Worm (Caenorhabditis elegans) whole organism, L1 larva: ENCODE measurements around the gene jun-1.

Experiments
- F16B12.6 ChIP-seq: fragments of 150-350 bp; optimal IDR thresholded peaks from 2 replicates; lab custom pipeline; 2014; ENCODE audit warnings: missing biosample characterization, missing genetic modification characterization
- aha-1 ChIP-seq: fragments of 150-350 bp; optimal IDR thresholded peaks from 2 replicates; lab custom pipeline; 2014; ENCODE audit warnings: missing biosample characterization, missing genetic modification characterization
- alr-1 ChIP-seq: fragments of 200-800 bp; sonication (Bioruptor generic); optimal IDR thresholded peaks from 2 replicates; lab custom pipeline; 2018; ENCODE audit warnings: borderline replicate concordance, mild to moderate bottlenecking, missing genetic modification characterization, missing compliant biosample characterization
- blmp-1 ChIP-seq: fragments of 150-350 bp; optimal IDR thresholded peaks from 2 replicates; lab custom pipeline; 2014; ENCODE audit warnings: missing biosample characterization, missing genetic modification characterization
- ceh-90 ChIP-seq: sonication (generic microtip); optimal IDR thresholded peaks from 2 replicates; lab custom pipeline; 2016; ENCODE audit warnings: missing genetic modification characterization, missing compliant biosample characterization
- dpl-1 ChIP-seq, 3 experiments: fragments of 150-350 bp in 2 of 3; sonication (generic microtip) in 1 of 3; optimal IDR thresholded peaks; 2 replicates each; lab custom pipeline; 2014 to 2017; ENCODE audit warnings: missing biosample characterization in 3 of 3, missing genetic modification characterization in 3 of 3, missing genetic modification reagents in 3 of 3
- efl-1 ChIP-seq, 4 experiments: fragments of 150-350 bp; optimal IDR thresholded peaks in 3 of 4; peaks in 1 of 4; 1 replicate in 1 of 4; 2 replicates in 3 of 4; lab custom pipeline; 2014; ENCODE audit warnings: missing biosample characterization in 2 of 4, missing genetic modification characterization in 2 of 4, missing genetic modification reagents in 2 of 4
- efl-3 ChIP-seq: fragments of 200-800 bp; sonication (Bioruptor generic); optimal IDR thresholded peaks from 2 replicates; lab custom pipeline; 2018; ENCODE audit warnings: mild to moderate bottlenecking, missing genetic modification characterization, missing compliant biosample characterization
- elt-2 ChIP-seq: sonication (generic microtip); optimal IDR thresholded peaks from 2 replicates; lab custom pipeline; 2016; ENCODE audit warnings: missing genetic modification characterization, mild to moderate bottlenecking, inconsistent platforms, missing compliant biosample characterization, missing genetic modification reagents
- elt-3 ChIP-seq, 6 experiments: fragments of 150-350 bp in 1 of 6; sonication (generic microtip); optimal IDR thresholded peaks; 2 replicates each; lab custom pipeline; 2017 to 2018; ENCODE audit warnings: missing biosample characterization in 6 of 6, missing genetic modification characterization in 6 of 6, inconsistent platforms in 1 of 6
- fkh-10 ChIP-seq: sonication (generic microtip); optimal IDR thresholded peaks from 2 replicates; lab custom pipeline; 2017; ENCODE audit warnings: missing biosample characterization, missing genetic modification reagents, missing genetic modification characterization
- fkh-4 ChIP-seq: sonication (generic microtip); optimal IDR thresholded peaks from 2 replicates; lab custom pipeline; 2016; ENCODE audit warnings: missing compliant biosample characterization, missing genetic modification characterization, borderline replicate concordance
- fkh-8 ChIP-seq: sonication (generic microtip); optimal IDR thresholded peaks from 2 replicates; lab custom pipeline; 2016; ENCODE audit warnings: mild to moderate bottlenecking, missing genetic modification characterization, missing compliant biosample characterization
- hlh-17 ChIP-seq: fragments of 200-800 bp; sonication (Bioruptor generic); optimal IDR thresholded peaks from 2 replicates; lab custom pipeline; 2018; ENCODE audit warnings: missing genetic modification characterization, mild to moderate bottlenecking, missing compliant biosample characterization, moderate library complexity, borderline replicate concordance
- hlh-4 ChIP-seq: sonication (generic microtip); optimal IDR thresholded peaks from 2 replicates; lab custom pipeline; 2016; ENCODE audit warnings: mild to moderate bottlenecking, missing genetic modification characterization, missing compliant biosample characterization
- isw-1 ChIP-seq: fragments of 200-800 bp; sonication (Bioruptor generic); IDR thresholded peaks from 2 replicates; pipeline ENCODE4 v1.3.6; 2022; ENCODE audit warnings: missing genetic modification characterization, missing compliant biosample characterization
- lin-13 ChIP-seq: fragments of 150-350 bp; optimal IDR thresholded peaks from 2 replicates; lab custom pipeline; 2014; ENCODE audit warnings: missing biosample characterization, missing genetic modification reagents, missing genetic modification characterization
- lin-14 ChIP-seq: fragments of 200-800 bp; sonication (Bioruptor generic); optimal IDR thresholded peaks from 2 replicates; lab custom pipeline; 2018; ENCODE audit warnings: mild to moderate bottlenecking, missing genetic modification characterization, moderate library complexity, missing compliant biosample characterization
- lin-15B ChIP-seq: fragments of 150-350 bp; sonication (generic microtip); optimal IDR thresholded peaks from 3 replicates; lab custom pipeline; 2014; ENCODE audit warnings: missing biosample characterization, missing genetic modification characterization
- lin-35 ChIP-seq, 2 experiments: fragments of 150-350 bp; optimal IDR thresholded peaks; 2 replicates each; lab custom pipeline; 2014; ENCODE audit warnings: missing biosample characterization in 2 of 2, missing genetic modification characterization in 2 of 2, missing genetic modification reagents in 2 of 2
- mab-9 ChIP-seq: fragments of 200-800 bp; sonication (Bioruptor generic); IDR thresholded peaks from 2 replicates; pipeline ENCODE4 v1.3.6; 2022; ENCODE audit warnings: missing genetic modification reagents, missing genetic modification characterization, missing compliant biosample characterization
- mef-2 ChIP-seq: fragments of 150-350 bp; optimal IDR thresholded peaks from 2 replicates; lab custom pipeline; 2014; ENCODE audit warnings: missing biosample characterization, missing genetic modification characterization
- nhr-19 ChIP-seq: fragments of 200-800 bp; sonication (Bioruptor generic); conservative IDR thresholded peaks from 2 replicates; pipeline ENCODE4 v1.3.6; 2022; ENCODE audit warnings: missing genetic modification characterization, missing compliant biosample characterization
- nhr-47 ChIP-seq: sonication (generic microtip); optimal IDR thresholded peaks from 2 replicates; lab custom pipeline; 2016; ENCODE audit warnings: mild to moderate bottlenecking, missing genetic modification characterization, moderate library complexity, missing compliant biosample characterization
- nhr-71 ChIP-seq: sonication (generic microtip); optimal IDR thresholded peaks from 2 replicates; lab custom pipeline; 2016; ENCODE audit warnings: mild to moderate bottlenecking, missing genetic modification characterization, moderate library complexity, missing compliant biosample characterization
- nhr-85 ChIP-seq: sonication (generic microtip); peaks from one replicate; lab custom pipeline; 2016; ENCODE audit warnings: missing genetic modification characterization, inconsistent platforms, missing compliant biosample characterization
- nhr-90 ChIP-seq: sonication (generic microtip); optimal IDR thresholded peaks from 2 replicates; lab custom pipeline; 2016; ENCODE audit warnings: mild to moderate bottlenecking, missing genetic modification characterization, missing compliant biosample characterization; ENCODE audit not compliant: poor library complexity
- pag-3 ChIP-seq: sonication (generic microtip); optimal IDR thresholded peaks from 2 replicates; lab custom pipeline; 2017; ENCODE audit warnings: missing genetic modification characterization, mild to moderate bottlenecking, missing compliant biosample characterization, antibody characterized with exemption, borderline replicate concordance; ENCODE audit not compliant: insufficient read depth
- pax-3 ChIP-seq: fragments of 200-800 bp; sonication (Bioruptor generic); optimal IDR thresholded peaks from 2 replicates; lab custom pipeline; 2018; ENCODE audit warnings: mild to moderate bottlenecking, missing genetic modification characterization, moderate library complexity, missing compliant biosample characterization
- rnt-1 ChIP-seq: sonication (generic microtip); optimal IDR thresholded peaks from 2 replicates; lab custom pipeline; 2016; ENCODE audit warnings: mild to moderate bottlenecking, missing genetic modification characterization, moderate library complexity, missing compliant biosample characterization
- snu-23 ChIP-seq: sonication (generic microtip); optimal IDR thresholded peaks from 2 replicates; lab custom pipeline; 2016; ENCODE audit warnings: missing genetic modification characterization, missing compliant biosample characterization
- sox-4 ChIP-seq: sonication (generic microtip); optimal IDR thresholded peaks from 2 replicates; lab custom pipeline; 2016; ENCODE audit warnings: missing genetic modification characterization, missing compliant biosample characterization
- sptf-1 ChIP-seq: fragments of 150-350 bp; optimal IDR thresholded peaks from 2 replicates; lab custom pipeline; 2014; ENCODE audit warnings: missing biosample characterization, missing genetic modification characterization
- tlp-1 ChIP-seq: fragments of 150-350 bp; optimal IDR thresholded peaks from 2 replicates; lab custom pipeline; 2014; ENCODE audit warnings: missing biosample characterization, missing genetic modification characterization
- vab-15 ChIP-seq: sonication (generic microtip); optimal IDR thresholded peaks from 2 replicates; lab custom pipeline; 2017; ENCODE audit warnings: missing genotype, mild to moderate bottlenecking, missing genetic modification characterization, missing compliant biosample characterization
- zag-1 ChIP-seq: fragments of 150-350 bp; optimal IDR thresholded peaks from 2 replicates; lab custom pipeline; 2014; ENCODE audit warnings: missing biosample characterization, missing genetic modification characterization
- zip-4 ChIP-seq: fragments of 200-800 bp; sonication (Bioruptor generic); optimal IDR thresholded peaks from 2 replicates; lab custom pipeline; 2018; ENCODE audit warnings: mild to moderate bottlenecking, missing genetic modification characterization, moderate library complexity, missing compliant biosample characterization
- ztf-11 ChIP-seq, 2 experiments: sonication (generic microtip); optimal IDR thresholded peaks; 2 replicates each; lab custom pipeline; 2016 to 2017; ENCODE audit warnings: missing genetic modification characterization in 2 of 2, missing biosample characterization in 1 of 2, missing compliant biosample characterization in 1 of 2
- ztf-4 ChIP-seq: fragments of 150-350 bp; optimal IDR thresholded peaks from 2 replicates; lab custom pipeline; 2014; ENCODE audit warnings: missing biosample characterization, missing genetic modification characterization

The jun-1 gene

DNA sequence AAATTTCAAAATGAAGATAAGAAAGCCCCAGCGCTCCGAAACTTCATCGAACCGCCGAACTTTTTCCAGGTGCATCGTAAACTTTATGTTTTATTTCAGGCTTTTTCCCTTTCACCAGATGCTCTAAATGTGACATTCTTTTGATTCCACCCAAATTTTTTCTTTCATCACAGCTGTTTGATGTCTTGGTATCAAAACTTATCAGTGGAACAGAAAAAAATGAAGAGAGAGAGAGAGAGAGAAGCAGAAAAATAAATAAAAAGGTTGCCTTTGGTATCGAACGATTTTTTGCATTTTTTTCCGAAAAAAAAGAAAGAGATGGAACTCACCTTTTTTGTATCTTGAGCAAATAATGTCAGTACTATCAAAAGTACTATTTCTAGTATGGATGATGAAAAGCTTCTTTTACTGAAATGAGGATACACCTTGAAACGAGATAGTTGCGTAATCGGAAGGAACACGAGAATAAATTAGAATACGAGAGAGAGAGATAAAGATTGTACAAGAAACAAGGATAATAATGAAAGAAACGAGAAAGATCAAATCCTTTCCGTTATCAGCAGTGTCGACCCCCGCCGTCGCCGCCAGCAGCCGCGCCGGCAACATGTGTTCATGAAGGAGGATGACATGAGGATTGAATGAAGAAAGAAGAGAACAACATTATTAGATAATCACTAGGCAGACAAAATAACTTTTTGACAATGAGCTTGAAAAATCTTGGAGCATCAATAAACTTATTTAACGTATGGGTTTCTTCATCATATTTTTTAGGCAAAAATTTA, 36.7 kb upstream of the jun-1 start:
- TF ChIP-seq zag-1 (tag; lab: Kevin White, UChicago) (no peak), fkh-4 (tag; lab: Kevin White, UChicago) (no peak), lin-14 (GFP tag; lab: Kevin White, UChicago) (peak; percentile 56), hlh-17 (GFP tag; lab: Kevin White, UChicago) (no peak), nhr-90 (tag; lab: Kevin White, UChicago) (no peak), nhr-71 (tag; lab: Kevin White, UChicago) (peak; percentile 16), nhr-19 (GFP tag; lab: Robert Waterston, UW) (no peak), tlp-1 (tag; lab: Kevin White, UChicago) (no peak), efl-3 (GFP tag; lab: Kevin White, UChicago) (no peak), rnt-1 (tag; lab: Kevin White, UChicago) (peak; percentile 29), hlh-4 (no peak), dpl-1 (GFP tag; optimal IDR thresholded peaks at IDR 0.05; lab: Kevin White, UChicago) (no peak), ztf-11 (tag; optimal IDR thresholded peaks at IDR 0.05; lab: Kevin White, UChicago) (no peak), mab-9 (GFP tag; lab: Robert Waterston, UW) (no peak), blmp-1 (tag; lab: Kevin White, UChicago) (peak; percentile 4), efl-1 (optimal IDR thresholded peaks at IDR 0.05; lab: Kevin White, UChicago) (no peak), efl-1 (GFP tag; optimal IDR thresholded peaks at IDR 0.05 in 1 of 2; lab: Kevin White, UChicago) (peak in 1 of 2 experiments; percentile 44), F16B12.6 (no peak)

DNA sequence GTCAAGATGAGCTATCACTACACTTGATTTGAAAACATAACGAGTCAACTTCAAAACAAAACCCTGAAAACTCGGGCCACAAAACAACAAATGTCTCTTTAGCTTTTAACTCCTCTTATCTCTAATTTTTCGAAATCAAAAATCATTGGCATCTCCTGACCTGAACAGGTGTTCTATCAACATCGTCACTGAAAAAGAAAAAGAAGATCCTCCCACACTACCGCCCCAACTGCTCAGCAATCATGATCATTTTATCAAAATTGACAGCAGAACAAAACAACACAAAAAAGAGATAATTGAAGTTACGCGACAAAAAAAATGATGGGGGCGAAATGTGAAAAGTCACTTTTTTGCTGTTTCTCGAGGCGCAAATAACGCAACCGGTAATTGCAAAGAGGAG, 34.6 kb upstream of the jun-1 start:
- peak; percentile 56 for TF ChIP-seq lin-14 (GFP tag; lab: Kevin White, UChicago)
- peak; percentile 25 for TF ChIP-seq nhr-71 (tag; lab: Kevin White, UChicago)
- peak; percentile 23 for TF ChIP-seq pag-3 (tag; lab: Kevin White, UChicago)
- no peak for TF ChIP-seq alr-1 (tag; lab: Kevin White, UChicago)
- TF ChIP-seq rnt-1 (tag; lab: Kevin White, UChicago), result peak; percentile 31
- TF ChIP-seq fkh-10, result no peak
- TF ChIP-seq, all 84 proteins: peak for 4

DNA sequence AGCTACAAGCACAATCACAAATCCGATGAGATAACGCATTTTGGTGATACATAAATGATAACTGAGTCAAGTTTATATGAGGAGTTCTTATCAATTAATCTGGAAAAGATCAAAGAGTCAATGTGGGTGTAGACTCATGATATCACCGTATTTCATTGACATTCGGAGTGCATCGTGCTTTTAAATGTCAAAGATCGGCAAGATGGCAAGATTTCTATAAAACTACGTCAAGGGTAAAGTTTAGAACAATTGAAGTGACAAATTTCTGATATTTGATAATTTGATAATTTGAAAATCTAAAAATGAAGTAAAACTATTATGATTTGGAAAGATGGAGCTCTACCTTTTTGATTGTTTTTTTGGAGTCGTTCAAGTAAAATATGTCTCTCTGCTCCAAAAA, 29.9 kb upstream of the jun-1 start, which contains the start of gene sysm-1:
Gene sysm-1, minus strand, starts transcription at position 101 of the 400 bp plus-strand sequence.
- TF ChIP-seq ceh-90 (tag; lab: Kevin White, UChicago) (no peak), rnt-1 (tag; lab: Kevin White, UChicago) (no peak), zag-1 (tag; lab: Kevin White, UChicago) (no peak), isw-1 (GFP tag; lab: Robert Waterston, UW) (no peak), zip-4 (GFP tag; lab: Kevin White, UChicago) (no peak), fkh-10 (no peak), sox-4 (tag; lab: Kevin White, UChicago) (no peak), mef-2 (tag; lab: Kevin White, UChicago) (no peak), hlh-17 (GFP tag; lab: Kevin White, UChicago) (no peak), fkh-8 (tag; lab: Kevin White, UChicago) (no peak), blmp-1 (tag; lab: Kevin White, UChicago) (no peak), lin-15B (no peak), sptf-1 (tag; lab: Kevin White, UChicago) (no peak)

DNA sequence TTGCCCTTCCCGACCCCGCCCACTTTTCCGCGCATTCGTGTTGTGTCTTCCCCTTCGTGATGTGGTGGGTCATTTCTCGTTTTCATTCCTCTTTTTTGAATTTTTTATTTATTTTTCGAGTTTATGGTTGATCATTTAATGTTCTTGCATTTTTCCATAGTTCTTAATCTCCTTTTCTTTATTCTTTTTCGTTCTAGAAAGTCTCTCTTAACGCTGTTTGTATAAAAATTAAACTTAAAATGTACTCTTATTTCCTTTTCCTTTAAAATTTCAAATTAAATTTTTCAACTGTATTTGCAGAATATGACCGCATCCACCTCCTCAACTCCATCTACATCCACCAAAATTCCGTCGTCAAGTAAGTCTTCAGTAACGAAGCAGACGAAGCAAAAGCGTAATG, 26.6 kb upstream of the jun-1 start, which contains the start of gene hlh-3:
Gene hlh-3, plus strand, starts transcription at position 301 of the 400 bp plus-strand sequence.
- TF ChIP-seq fkh-10 (no peak), nhr-71 (tag; lab: Kevin White, UChicago) (no peak), snu-23 (no peak)

DNA sequence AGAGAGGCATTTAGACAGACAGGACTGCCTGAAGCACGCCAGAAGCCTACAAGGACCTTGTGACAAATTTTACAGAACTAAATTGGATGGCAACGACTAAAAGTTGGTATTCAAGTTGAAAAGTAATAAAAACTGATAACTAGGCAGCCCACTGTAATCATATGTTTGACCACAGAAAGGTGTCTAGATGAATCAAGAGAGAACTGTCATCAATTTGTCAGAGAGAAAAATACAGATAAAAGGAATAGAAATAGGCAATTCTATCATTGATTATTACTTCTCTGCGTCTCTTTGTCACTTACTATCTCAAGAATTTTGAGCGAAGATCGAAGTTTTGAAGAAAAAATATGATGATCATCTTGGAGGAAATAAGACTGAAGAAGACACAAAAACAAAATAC, 20.0 kb upstream of the jun-1 start:
- TF ChIP-seq nhr-85 (tag; lab: Kevin White, UChicago) (peak; percentile 56), lin-35 (GFP tag; optimal IDR thresholded peaks at IDR 0.05; lab: Kevin White, UChicago) (peak in 1 of 2 experiments; percentile 22), alr-1 (tag; lab: Kevin White, UChicago) (no peak), nhr-19 (GFP tag; lab: Robert Waterston, UW) (no peak), lin-14 (GFP tag; lab: Kevin White, UChicago) (peak; percentile 22), aha-1 (tag; lab: Kevin White, UChicago) (no peak), nhr-71 (tag; lab: Kevin White, UChicago) (peak; percentile 0), pax-3 (tag; lab: Kevin White, UChicago) (no peak), vab-15 (tag; lab: Kevin White, UChicago) (peak; percentile 22), ztf-4 (no peak), elt-3 (tag; optimal IDR thresholded peaks at IDR 0.05; lab: Kevin White, UChicago) (peak in 1 of 6 experiments; percentile 18), nhr-47 (tag; lab: Kevin White, UChicago) (no peak), blmp-1 (tag; lab: Kevin White, UChicago) (no peak), elt-2 (peak; percentile 48), efl-3 (GFP tag; lab: Kevin White, UChicago) (no peak), lin-13 (GFP tag; lab: Kevin White, UChicago) (no peak)
